Worm (Caenorhabditis elegans) whole organism, young adult: Measurements from ENCODE around the gene srd-11.

Source experiments
- B0019.2 ChIP-seq: fragments of 200-800 bp; sonication (Bioruptor generic); conservative IDR thresholded peaks from 2 replicates; pipeline ENCODE4 v1.3.6; 2022; ENCODE audit warnings: missing genetic modification reagents, missing genetic modification characterization, missing compliant biosample characterization
- C17E4.6 ChIP-seq: fragments of 200-800 bp; sonication (Bioruptor generic); IDR thresholded peaks from 2 replicates; pipeline ENCODE4 v1.3.6; 2022; ENCODE audit warnings: missing genetic modification reagents, missing genetic modification characterization, missing compliant biosample characterization
- F10E7.11 ChIP-seq: sonication (generic microtip); optimal IDR thresholded peaks from 2 replicates; lab custom pipeline; 2017; ENCODE audit warnings: mild to moderate bottlenecking, missing genetic modification characterization, moderate library complexity, missing compliant biosample characterization
- F52B5.7 ChIP-seq: sonication (generic microtip); optimal IDR thresholded peaks from 2 replicates; lab custom pipeline; 2016; ENCODE audit warnings: mild to moderate bottlenecking, missing genetic modification characterization, missing compliant biosample characterization
- K12H6.12 ChIP-seq: fragments of 200-800 bp; sonication (Bioruptor generic); optimal IDR thresholded peaks from 2 replicates; lab custom pipeline; 2018; ENCODE audit warnings: mild to moderate bottlenecking, missing genetic modification characterization, missing compliant biosample characterization
- T07F8.4 ChIP-seq: sonication (generic microtip); optimal IDR thresholded peaks from 2 replicates; lab custom pipeline; 2016; ENCODE audit warnings: mild to moderate bottlenecking, missing genetic modification characterization, moderate library complexity, missing compliant biosample characterization
- T26A5.8 ChIP-seq: sonication (generic microtip); optimal IDR thresholded peaks from 2 replicates; lab custom pipeline; 2016; ENCODE audit warnings: missing genetic modification characterization, missing compliant biosample characterization
- Y53F4B.3 ChIP-seq: fragments of 200-800 bp; sonication (Bioruptor generic); IDR thresholded peaks from 2 replicates; pipeline ENCODE4 v1.3.6; 2022; ENCODE audit warnings: missing genetic modification reagents, missing genetic modification characterization, missing compliant biosample characterization
- Y53G8AR.9 ChIP-seq: fragments of 200-800 bp; sonication (Bioruptor generic); conservative IDR thresholded peaks from 2 replicates; pipeline ENCODE4 v1.3.6; 2022; ENCODE audit warnings: missing genetic modification reagents, missing genetic modification characterization, missing compliant biosample characterization
- aptf-3 ChIP-seq: fragments of 200-800 bp; sonication (Bioruptor generic); IDR thresholded peaks from 2 replicates; pipeline ENCODE4 v1.3.6; 2022; ENCODE audit warnings: missing genetic modification characterization, missing compliant biosample characterization
- attf-5 ChIP-seq: fragments of 200-800 bp; sonication (Bioruptor generic); optimal IDR thresholded peaks from 2 replicates; lab custom pipeline; 2018; ENCODE audit warnings: mild to moderate bottlenecking, missing genetic modification characterization, missing compliant biosample characterization
- bed-1 ChIP-seq: fragments of 200-800 bp; sonication (Bioruptor generic); IDR thresholded peaks from 2 replicates; pipeline ENCODE4 v1.3.6; 2022; ENCODE audit warnings: missing genetic modification reagents, missing genetic modification characterization, missing compliant biosample characterization
- cebp-1 ChIP-seq, 2 experiments: fragments of 200-800 bp in 1 of 2; sonication (Bioruptor generic) in 1 of 2; sonication (generic microtip) in 1 of 2; IDR thresholded peaks in 1 of 2; optimal IDR thresholded peaks in 1 of 2; 2 replicates each; pipeline versions ENCODE4 v1.3.6 to Lab custom; 2017 to 2022; ENCODE audit warnings: missing compliant biosample characterization in 2 of 2, missing genetic modification characterization in 2 of 2, mild to moderate bottlenecking in 1 of 2, missing genetic modification reagents in 1 of 2, moderate library complexity in 1 of 2
- ceh-100 ChIP-seq: fragments of 200-800 bp; sonication (Bioruptor generic); IDR thresholded peaks from 2 replicates; pipeline ENCODE4 v1.3.6; 2022; ENCODE audit warnings: missing genetic modification reagents, missing genetic modification characterization, missing compliant biosample characterization
- ceh-40 ChIP-seq: fragments of 200-800 bp; sonication (Bioruptor generic); IDR thresholded peaks from 2 replicates; pipeline ENCODE4 v1.3.6; 2022; ENCODE audit warnings: missing genetic modification characterization, missing compliant biosample characterization
- ceh-58 ChIP-seq: fragments of 200-800 bp; sonication (Bioruptor generic); IDR thresholded peaks from 2 replicates; pipeline ENCODE4 v1.3.6; 2022; ENCODE audit warnings: missing genetic modification characterization, missing compliant biosample characterization
- ceh-79 ChIP-seq: sonication (generic microtip); optimal IDR thresholded peaks from 2 replicates; lab custom pipeline; 2017; ENCODE audit warnings: mild to moderate bottlenecking, missing genetic modification characterization, missing compliant biosample characterization
- die-1 ChIP-seq: sonication (generic microtip); optimal IDR thresholded peaks from 2 replicates; lab custom pipeline; 2016; ENCODE audit warnings: missing genotype, mild to moderate bottlenecking, missing genetic modification characterization, missing compliant biosample characterization
- egl-44 ChIP-seq: fragments of 200-800 bp; sonication (Bioruptor generic); IDR thresholded peaks from 2 replicates; pipeline ENCODE4 v1.3.6; 2022; ENCODE audit warnings: missing genetic modification reagents, missing genetic modification characterization, missing compliant biosample characterization
- him-1 ChIP-seq: sonication (generic microtip); optimal IDR thresholded peaks from 2 replicates; lab custom pipeline; 2016; ENCODE audit warnings: missing genotype, missing genetic modification reagents, missing genetic modification characterization, missing compliant biosample characterization
- hmg-1.2 ChIP-seq: fragments of 200-800 bp; sonication (Bioruptor generic); IDR thresholded peaks from 2 replicates; pipeline ENCODE4 v1.3.6; 2022; ENCODE audit warnings: missing genetic modification reagents, missing genetic modification characterization, missing compliant biosample characterization
- hmg-20 ChIP-seq: fragments of 200-800 bp; sonication (Bioruptor generic); IDR thresholded peaks from 2 replicates; pipeline ENCODE4 v1.3.6; 2022; ENCODE audit warnings: missing genetic modification reagents, missing genetic modification characterization, missing compliant biosample characterization
- hsf-1 ChIP-seq: fragments of 200-800 bp; sonication (Bioruptor generic); IDR thresholded peaks from 2 replicates; pipeline ENCODE4 v1.3.6; 2022; ENCODE audit warnings: missing genetic modification reagents, missing genetic modification characterization, missing compliant biosample characterization
- lin-26 ChIP-seq: fragments of 200-800 bp; sonication (Bioruptor generic); IDR thresholded peaks from 2 replicates; pipeline ENCODE4 v1.3.6; 2022; ENCODE audit warnings: missing genetic modification reagents, missing genetic modification characterization, missing compliant biosample characterization
- lin-40 ChIP-seq: sonication (generic microtip); optimal IDR thresholded peaks from 2 replicates; lab custom pipeline; 2016; ENCODE audit warnings: missing genetic modification characterization, mild to moderate bottlenecking, missing compliant biosample characterization, missing genotype, missing genetic modification reagents
- lin-54 ChIP-seq: fragments of 200-800 bp; sonication (Bioruptor generic); optimal IDR thresholded peaks from 2 replicates; lab custom pipeline; 2018; ENCODE audit warnings: mild to moderate bottlenecking, missing genetic modification characterization, missing compliant biosample characterization
- madf-10 ChIP-seq: sonication (generic microtip); optimal IDR thresholded peaks from 2 replicates; lab custom pipeline; 2016; ENCODE audit warnings: mild to moderate bottlenecking, missing genetic modification characterization, missing compliant biosample characterization
- madf-3 ChIP-seq: fragments of 200-800 bp; sonication (Bioruptor generic); IDR thresholded peaks from 2 replicates; pipeline ENCODE4 v1.3.6; 2022; ENCODE audit warnings: missing genetic modification reagents, missing genetic modification characterization, missing compliant biosample characterization
- madf-6 ChIP-seq: fragments of 200-800 bp; sonication (Bioruptor generic); IDR thresholded peaks from 2 replicates; pipeline ENCODE4 v1.3.6; 2022; ENCODE audit warnings: missing genetic modification reagents, missing genetic modification characterization, missing compliant biosample characterization
- nfyb-1 ChIP-seq: fragments of 200-800 bp; sonication (Bioruptor generic); IDR thresholded peaks from 2 replicates; pipeline ENCODE4 v1.3.6; 2022; ENCODE audit warnings: missing genetic modification reagents, missing genetic modification characterization, missing compliant biosample characterization
- nhr-120 ChIP-seq: fragments of 200-800 bp; sonication (Bioruptor generic); IDR thresholded peaks from 2 replicates; pipeline ENCODE4 v1.3.6; 2022; ENCODE audit warnings: missing genetic modification characterization, missing compliant biosample characterization
- nhr-179 ChIP-seq: sonication (generic microtip); optimal IDR thresholded peaks from 2 replicates; lab custom pipeline; 2016; ENCODE audit warnings: mild to moderate bottlenecking, missing genetic modification characterization, missing compliant biosample characterization
- pbrm-1 ChIP-seq: fragments of 200-800 bp; sonication (Bioruptor generic); IDR thresholded peaks from 2 replicates; pipeline ENCODE4 v1.3.6; 2022; ENCODE audit warnings: missing genetic modification reagents, missing genetic modification characterization, missing compliant biosample characterization
- pha-4 ChIP-seq: fragments of 150-350 bp; sonication (generic microtip); optimal IDR thresholded peaks from 2 replicates; lab custom pipeline; 2014; ENCODE audit warnings: missing biosample characterization, missing genetic modification reagents, missing genetic modification characterization
- rcor-1 ChIP-seq: fragments of 200-800 bp; sonication (Bioruptor generic); IDR thresholded peaks from 2 replicates; pipeline ENCODE4 v1.3.6; 2022; ENCODE audit warnings: missing genetic modification reagents, missing genetic modification characterization, missing compliant biosample characterization
- rpc-1 ChIP-seq, 2 experiments: fragments of 150-350 bp in 1 of 2; sonication (generic microtip) in 1 of 2; optimal IDR thresholded peaks; 2 replicates each; lab custom pipeline; 2014 to 2018; ENCODE audit warnings: missing biosample characterization in 1 of 2, missing genetic modification characterization in 1 of 2, missing genetic modification reagents in 1 of 2, missing genotype in 1 of 2
- sea-2 ChIP-seq: fragments of 200-800 bp; sonication (Bioruptor generic); IDR thresholded peaks from 2 replicates; pipeline ENCODE4 v1.3.6; 2022; ENCODE audit warnings: missing genetic modification characterization, missing compliant biosample characterization
- sptf-2 ChIP-seq: fragments of 200-800 bp; sonication (Bioruptor generic); optimal IDR thresholded peaks from 2 replicates; lab custom pipeline; 2018; ENCODE audit warnings: mild to moderate bottlenecking, missing genetic modification characterization, missing compliant biosample characterization
- tlf-1 ChIP-seq: fragments of 200-800 bp; sonication (Bioruptor generic); optimal IDR thresholded peaks from 2 replicates; lab custom pipeline; 2018; ENCODE audit warnings: mild to moderate bottlenecking, missing genetic modification characterization, missing compliant biosample characterization
- ztf-25 ChIP-seq: fragments of 200-800 bp; sonication (Bioruptor generic); IDR thresholded peaks from 2 replicates; pipeline ENCODE4 v1.3.6; 2022; ENCODE audit warnings: missing genetic modification reagents, missing genetic modification characterization, missing compliant biosample characterization
- ztf-6 ChIP-seq: fragments of 200-800 bp; sonication (Bioruptor generic); IDR thresholded peaks from 2 replicates; pipeline ENCODE4 v1.3.6; 2022; ENCODE audit warnings: missing genetic modification reagents, missing genetic modification characterization, missing compliant biosample characterization

Gene srd-11

DNA sequence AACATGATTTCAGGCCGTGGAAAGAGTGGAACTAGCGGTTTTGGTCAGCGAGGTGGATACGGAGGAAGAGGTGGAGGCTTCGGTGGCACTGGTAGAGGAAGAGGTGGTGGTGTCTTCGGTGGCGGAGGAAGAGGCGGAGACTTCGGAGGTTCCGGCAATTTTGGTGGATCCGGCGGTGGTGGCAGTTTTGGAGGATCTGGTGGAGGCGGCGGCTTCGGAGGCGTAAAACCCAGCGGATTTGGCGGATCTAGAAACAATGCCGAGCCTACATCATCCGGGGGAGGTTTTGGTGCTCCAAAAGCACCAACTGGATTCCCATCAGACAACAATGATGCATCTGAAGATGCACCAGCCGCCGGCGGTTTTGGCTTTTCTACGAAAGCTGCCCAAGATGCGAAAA lies 48.7 kb upstream of the srd-11 start (continued):
- TF ChIP-seq ztf-25 (GFP tag; lab: Robert Waterston, UW): no peak

DNA sequence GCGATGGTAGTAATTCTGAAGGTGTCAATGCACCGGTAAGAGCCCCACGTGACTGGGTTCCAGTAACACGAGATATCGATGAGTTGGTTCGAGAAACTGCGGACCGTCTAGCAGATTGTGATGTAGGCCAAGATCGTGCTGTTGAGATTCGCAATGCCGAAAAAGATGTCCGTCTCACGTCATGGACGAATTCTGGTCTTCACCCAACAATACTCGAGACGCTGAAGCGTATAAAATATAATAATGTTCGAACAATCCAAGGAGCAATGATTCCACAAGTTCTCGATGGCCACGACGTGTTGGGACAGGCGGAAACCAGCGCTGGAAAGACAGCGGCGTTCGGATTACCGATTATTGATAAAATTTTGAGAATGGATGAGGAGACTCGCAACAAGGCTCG lies 46.8 kb upstream of the srd-11 start:
- TF ChIP-seq him-1 (tag; lab: Kevin White, UChicago): no peak
- TF ChIP-seq nfyb-1 (GFP tag; lab: Robert Waterston, UW): no peak
- TF ChIP-seq pha-4 (tag; lab: Kevin White, UChicago): no peak
- no peak for TF ChIP-seq nhr-120 (GFP tag; lab: Robert Waterston, UW)
- TF ChIP-seq T07F8.4 (tag; lab: Kevin White, UChicago): no peak
- TF ChIP-seq madf-3 (GFP tag; lab: Robert Waterston, UW): no peak
- TF ChIP-seq C17E4.6 (GFP tag; lab: Robert Waterston, UW): no peak
- no peak for TF ChIP-seq Y53G8AR.9 (GFP tag; lab: Robert Waterston, UW)
- TF ChIP-seq rcor-1: no peak

DNA sequence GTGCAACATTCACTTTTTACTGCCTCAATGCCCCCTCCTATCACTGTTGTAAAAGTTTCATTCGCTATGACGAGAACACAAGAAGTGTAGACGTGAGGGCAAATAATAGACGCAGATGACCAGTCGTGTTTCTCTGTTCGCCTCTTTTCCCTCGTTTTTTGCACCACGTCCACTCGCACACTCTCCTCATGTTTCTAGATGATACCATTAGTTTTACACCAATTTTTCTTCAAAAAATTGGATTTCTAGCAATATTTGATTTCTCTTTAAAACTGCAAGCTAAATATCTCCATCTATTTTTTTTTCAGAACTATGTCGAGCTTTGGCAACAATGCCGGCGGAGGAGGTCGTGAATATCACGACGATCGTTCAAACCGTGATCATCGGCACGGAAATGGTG lies 45.4 kb upstream of the srd-11 start, which contains the start of gene rde-12:
TSS of gene rde-12 (plus strand) at position 301 of the 400 bp plus-strand sequence.
- TF ChIP-seq nfyb-1 (GFP tag; lab: Robert Waterston, UW): no peak
- TF ChIP-seq pha-4 (tag; lab: Kevin White, UChicago): no peak
- TF ChIP-seq K12H6.12 (tag; lab: Kevin White, UChicago): no peak
- TF ChIP-seq lin-26 (GFP tag; lab: Robert Waterston, UW): 0 out of 2 replicates have a peak, but pooled peaks have one; percentile 32
- no peak for TF ChIP-seq pbrm-1 (GFP tag; lab: Robert Waterston, UW)
- no peak for TF ChIP-seq sptf-2 (GFP tag; lab: Kevin White, UChicago)
- TF ChIP-seq cebp-1 (GFP tag; IDR thresholded peaks at IDR 0.05; lab: Robert Waterston, UW): no peak
- peak; percentile 27 for TF ChIP-seq cebp-1 (tag; optimal IDR thresholded peaks at IDR 0.05; lab: Kevin White, UChicago)
- TF ChIP-seq ceh-58 (GFP tag; lab: Robert Waterston, UW): no peak
- no peak for TF ChIP-seq sea-2 (GFP tag; lab: Robert Waterston, UW)
- peak; percentile 20 for TF ChIP-seq F52B5.7 (tag; lab: Kevin White, UChicago)
- 0 out of 2 replicates have a peak, but pooled peaks have one; percentile 16 for TF ChIP-seq egl-44 (GFP tag; lab: Robert Waterston, UW)
- TF ChIP-seq nhr-179 (tag; lab: Kevin White, UChicago): no peak
- no peak for TF ChIP-seq hsf-1 (GFP tag; lab: Robert Waterston, UW)
- TF ChIP-seq ceh-100 (GFP tag; lab: Robert Waterston, UW): no peak
- no peak for TF ChIP-seq tlf-1 (GFP tag; lab: Kevin White, UChicago)
- 0 out of 2 replicates have a peak, but pooled peaks have one; percentile 5 for TF ChIP-seq madf-6 (GFP tag; lab: Robert Waterston, UW)
- peak; percentile 41; the same call in 1 of the 2 replicates for TF ChIP-seq hmg-1.2 (GFP tag; lab: Robert Waterston, UW)
- TF ChIP-seq ceh-40 (GFP tag; lab: Robert Waterston, UW): no peak
- TF ChIP-seq T26A5.8 (tag; lab: Kevin White, UChicago): no peak

DNA sequence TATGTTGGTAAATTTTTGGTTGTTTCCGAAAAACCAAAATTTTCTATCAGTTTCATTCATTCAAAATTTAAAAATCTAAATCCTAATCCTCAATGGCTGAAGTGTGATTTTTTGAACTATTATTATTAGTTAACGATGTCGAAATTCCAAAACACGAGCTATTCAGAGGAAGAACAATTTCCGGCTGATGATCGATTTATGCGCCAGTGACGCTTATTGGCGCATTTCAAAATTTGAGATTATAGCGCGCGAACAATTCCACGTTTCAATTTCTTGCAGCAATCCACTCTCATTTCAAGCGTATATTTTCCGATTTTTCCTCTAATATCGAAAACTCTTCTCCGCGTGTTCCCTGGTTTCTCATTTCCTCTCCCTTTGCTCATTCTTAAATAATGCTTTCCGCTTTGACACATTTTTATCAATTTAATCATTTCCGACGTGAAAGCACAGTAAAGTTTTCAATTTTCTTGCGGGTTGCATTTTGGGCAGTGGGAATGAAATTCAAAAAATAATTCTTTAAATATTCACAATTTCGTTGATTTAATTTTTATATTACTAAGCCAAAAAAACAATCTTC lies 44.8 kb upstream of the srd-11 start:
- no peak for TF ChIP-seq T07F8.4 (tag; lab: Kevin White, UChicago)
- TF ChIP-seq madf-10: no peak
- no peak for TF ChIP-seq attf-5 (GFP tag; lab: Kevin White, UChicago)
- no peak for TF ChIP-seq aptf-3 (GFP tag; lab: Robert Waterston, UW)
- TF ChIP-seq rpc-1 (optimal IDR thresholded peaks at IDR 0.05; lab: Kevin White, UChicago): no peak
- no peak for TF ChIP-seq rpc-1 (tag; optimal IDR thresholded peaks at IDR 0.05; lab: Kevin White, UChicago)
- no peak for TF ChIP-seq die-1
- no peak for TF ChIP-seq F10E7.11 (tag; lab: Kevin White, UChicago)
- TF ChIP-seq lin-40 (tag; lab: Kevin White, UChicago): peak; percentile 38
- peak; percentile 37 for TF ChIP-seq tlf-1 (GFP tag; lab: Kevin White, UChicago)
- TF ChIP-seq Y53F4B.3: no peak
- TF ChIP-seq ceh-100 (GFP tag; lab: Robert Waterston, UW): no peak
- TF ChIP-seq B0019.2: 0 out of 2 replicates have a peak, but pooled peaks have one; percentile 9
- no peak for TF ChIP-seq ztf-6 (GFP tag; lab: Robert Waterston, UW)
- no peak for TF ChIP-seq ceh-79
- no peak for TF ChIP-seq sea-2 (GFP tag; lab: Robert Waterston, UW)
- no peak for TF ChIP-seq bed-1 (GFP tag; lab: Robert Waterston, UW)
- TF ChIP-seq cebp-1 (GFP tag; IDR thresholded peaks at IDR 0.05; lab: Robert Waterston, UW): no peak
- peak; percentile 70 for TF ChIP-seq cebp-1 (tag; optimal IDR thresholded peaks at IDR 0.05; lab: Kevin White, UChicago)
- TF ChIP-seq hmg-20: 0 out of 2 replicates have a peak, but pooled peaks have one; percentile 32
- TF ChIP-seq lin-26 (GFP tag; lab: Robert Waterston, UW): no peak
- peak; percentile 38 for TF ChIP-seq lin-54
